Fruit fly (Drosophila melanogaster): ENCODE results near the gene CG34263.

Gene CG34263

dm6 chr3L:294841-295408 is 29.2 kb upstream of the CG34263 start (continued):
- no peak for TF ChIP-seq CG6854 (GFP tag; optimal IDR thresholded peaks at IDR 0.05)
- no peak for TF ChIP-seq ab (GFP tag; optimal IDR thresholded peaks at IDR 0.05)
- peak; percentile 99 for TF ChIP-seq D19A (tag; optimal IDR thresholded peaks at IDR 0.05)
- TF ChIP-seq Ptx1 (GFP tag; IDR thresholded peaks at IDR 0.05) = no peak
- no peak for TF ChIP-seq CG17385 (GFP tag; optimal IDR thresholded peaks at IDR 0.05)
- 0 out of 2 replicates have a peak, but pooled peaks have one; percentile 8 for TF ChIP-seq ssp (GFP tag; IDR thresholded peaks at IDR 0.05)
- TF ChIP-seq gem (tag; optimal IDR thresholded peaks at IDR 0.05) = peak; percentile 66
- no peak for TF ChIP-seq CG4282 (GFP tag; optimal IDR thresholded peaks at IDR 0.05)
- TF ChIP-seq Optix (GFP tag; IDR thresholded peaks at IDR 0.05) = peak; percentile 31; the same call in 1 of the 3 replicates
- no peak for TF ChIP-seq tna (GFP tag; IDR thresholded peaks at IDR 0.05; ENCODE audit: partially characterized antibody)
- TF ChIP-seq Atf6 (GFP tag; IDR thresholded peaks at IDR 0.05) = no peak
- TF ChIP-seq croc (GFP tag; conservative IDR thresholded peaks at IDR 0.05) = 0 out of 3 replicates have a peak, but pooled peaks have one; percentile 16
- no peak for TF ChIP-seq Usf (GFP tag; optimal IDR thresholded peaks at IDR 0.05)
- TF ChIP-seq Vsx1 (GFP tag; optimal IDR thresholded peaks at IDR 0.05) = no peak
- TF ChIP-seq CG18476 (GFP tag; optimal IDR thresholded peaks at IDR 0.05) = no peak
- TF ChIP-seq CG18262 (tag; optimal IDR thresholded peaks at IDR 0.05) = peak; percentile 70
- TF ChIP-seq bigmax (GFP tag; optimal IDR thresholded peaks at IDR 0.05) = no peak
- TF ChIP-seq Bdp1 (GFP tag; optimal IDR thresholded peaks at IDR 0.05) = no peak
- peak; percentile 30 for TF ChIP-seq ewg (GFP tag; optimal IDR thresholded peaks at IDR 0.05)
- TF ChIP-seq sim (GFP tag; IDR thresholded peaks at IDR 0.05) = no peak
- no peak for TF ChIP-seq sisA (GFP tag; IDR thresholded peaks at IDR 0.05)
- TF ChIP-seq Spps (tag; optimal IDR thresholded peaks at IDR 0.05) = peak; percentile 37
- TF ChIP-seq CG2875 (GFP tag; optimal IDR thresholded peaks at IDR 0.05) = peak; percentile 31
- no peak for TF ChIP-seq bbx (GFP tag; IDR thresholded peaks at IDR 0.05; ENCODE audit: partially characterized antibody)
- no peak for TF ChIP-seq gce (GFP tag; IDR thresholded peaks at IDR 0.05)
- TF ChIP-seq CG30403 (GFP tag; optimal IDR thresholded peaks at IDR 0.05) = no peak
- peak; percentile 42 for TF ChIP-seq Med (GFP tag)
- no peak for TF ChIP-seq lov (optimal IDR thresholded peaks at IDR 0.05)
- TF ChIP-seq lov (GFP tag; IDR thresholded peaks at IDR 0.05) = no peak
- TF ChIP-seq CG30020 (tag; optimal IDR thresholded peaks at IDR 0.05) = no peak
- peak; percentile 15 for TF ChIP-seq PHDP (tag; optimal IDR thresholded peaks at IDR 0.05)
- TF ChIP-seq Stat92E (GFP tag; optimal IDR thresholded peaks at IDR 0.05) = no peak
- peak; percentile 15 for TF ChIP-seq kah (GFP tag; optimal IDR thresholded peaks at IDR 0.05)
- TF ChIP-seq nerfin-2 (GFP tag; IDR thresholded peaks at IDR 0.05; ENCODE audit: partially characterized antibody) = no peak
- no peak for TF ChIP-seq CG3726 (GFP tag; IDR thresholded peaks at IDR 0.05)
- TF ChIP-seq Fer2 (tag; optimal IDR thresholded peaks at IDR 0.05) = no peak
- TF ChIP-seq CG6175 (GFP tag; IDR thresholded peaks at IDR 0.05) = no peak
- TF ChIP-seq MBD-R2 (GFP tag; IDR thresholded peaks at IDR 0.05) = no peak
- no peak for TF ChIP-seq sqz (GFP tag; optimal IDR thresholded peaks at IDR 0.05)
- no peak for TF ChIP-seq Ets97D (GFP tag; optimal IDR thresholded peaks at IDR 0.05)
- no peak for TF ChIP-seq Jarid2 (GFP tag; optimal IDR thresholded peaks at IDR 0.05)
- TF ChIP-seq tup (GFP tag; optimal IDR thresholded peaks at IDR 0.05) = no peak
- TF ChIP-seq Neu2 (GFP tag; optimal IDR thresholded peaks at IDR 0.05; ENCODE audit: borderline replicate concordance) = no peak
- no peak for TF ChIP-seq zfh1 (GFP tag; IDR thresholded peaks at IDR 0.05)
- no peak for TF ChIP-seq stc (GFP tag; IDR thresholded peaks at IDR 0.05)
- no peak for TF ChIP-seq nom (GFP tag; optimal IDR thresholded peaks at IDR 0.05)
- no peak for TF ChIP-seq Mes4 (GFP tag; optimal IDR thresholded peaks at IDR 0.05)
- peak in 1 of 3 experiments; percentile 71 for TF ChIP-seq lola (GFP tag; optimal IDR thresholded peaks at IDR 0.05)
- no peak for TF ChIP-seq gcm (GFP tag; optimal IDR thresholded peaks at IDR 0.05)
- no peak for TF ChIP-seq bowl (GFP tag; IDR thresholded peaks at IDR 0.05)

All from whole organism, embryonic.